Worm (Caenorhabditis elegans) whole organism, L4 larva: ENCODE results near the gene C03A3.2.

Experiments used
- F26F4.8 ChIP-seq: fragments of 200-800 bp; sonication (Bioruptor generic); conservative IDR thresholded peaks from 2 replicates; pipeline ENCODE4 v1.3.6; 2022; ENCODE audit warnings: missing genetic modification characterization, missing compliant biosample characterization
- dpl-1 ChIP-seq: fragments of 150-350 bp; optimal IDR thresholded peaks from 2 replicates; lab custom pipeline; 2014; ENCODE audit warnings: missing biosample characterization, missing genetic modification reagents, missing genetic modification characterization
- jun-1 ChIP-seq: fragments of 150-350 bp; optimal IDR thresholded peaks from 2 replicates; lab custom pipeline; 2014; ENCODE audit warnings: missing biosample characterization, missing genetic modification reagents, missing genetic modification characterization
- mes-2 ChIP-seq: sonication (generic microtip); optimal IDR thresholded peaks from 2 replicates; lab custom pipeline; 2016; ENCODE audit warnings: missing genotype, mild to moderate bottlenecking, missing genetic modification characterization, missing compliant biosample characterization; ENCODE audit not compliant: poor library complexity, severe bottlenecking
- nhr-11 ChIP-seq: fragments of 150-350 bp; optimal IDR thresholded peaks from 2 replicates; lab custom pipeline; 2014; ENCODE audit warnings: missing biosample characterization, missing genetic modification characterization
- nhr-25 ChIP-seq: sonication (generic microtip); optimal IDR thresholded peaks from 2 replicates; lab custom pipeline; 2017; ENCODE audit warnings: missing genetic modification characterization, mild to moderate bottlenecking, missing compliant biosample characterization, antibody characterized with exemption, moderate library complexity, borderline replicate concordance; ENCODE audit not compliant: insufficient read depth
- nhr-76 ChIP-seq: fragments of 150-350 bp; optimal IDR thresholded peaks from 2 replicates; lab custom pipeline; 2014; ENCODE audit warnings: missing biosample characterization, missing genetic modification characterization
- pha-4 ChIP-seq, 2 experiments: fragments of 150-350 bp in 1 of 2; fragments of 200-800 bp in 1 of 2; sonication (Bioruptor generic) in 1 of 2; IDR thresholded peaks in 1 of 2; optimal IDR thresholded peaks in 1 of 2; 2 replicates each; pipeline versions ENCODE4 v1.3.6 to Lab custom; 2014 to 2022; ENCODE audit warnings: missing genetic modification characterization in 2 of 2, missing genetic modification reagents in 2 of 2, missing biosample characterization in 1 of 2, missing compliant biosample characterization in 1 of 2
- pqm-1 ChIP-seq: sonication (generic microtip); optimal IDR thresholded peaks from 2 replicates; lab custom pipeline; 2017; ENCODE audit warnings: missing biosample characterization, missing genetic modification characterization
- saeg-2 ChIP-seq: fragments of 200-800 bp; sonication (Bioruptor generic); IDR thresholded peaks from 2 replicates; pipeline ENCODE4 v1.3.6; 2022; ENCODE audit warnings: missing genetic modification reagents, missing genetic modification characterization, missing compliant biosample characterization
- ztf-11 ChIP-seq: fragments of 150-350 bp; optimal IDR thresholded peaks from 2 replicates; lab custom pipeline; 2014; ENCODE audit warnings: missing biosample characterization, missing genetic modification characterization

- no peak for TF ChIP-seq pqm-1 (tag; lab: Kevin White, UChicago)
- no peak for TF ChIP-seq nhr-11
- no peak for TF ChIP-seq jun-1 (tag; lab: Kevin White, UChicago)
- TF ChIP-seq pha-4 (GFP tag; IDR thresholded peaks at IDR 0.05; lab: Robert Waterston, UW) = no peak
- no peak for TF ChIP-seq pha-4 (tag; optimal IDR thresholded peaks at IDR 0.05; lab: Kevin White, UChicago)
- no peak for TF ChIP-seq dpl-1
- no peak for TF ChIP-seq nhr-76 (tag; lab: Kevin White, UChicago)
- TF ChIP-seq saeg-2 (GFP tag; lab: Robert Waterston, UW) = no peak
- no peak for TF ChIP-seq F26F4.8 (GFP tag; lab: Robert Waterston, UW)
- TF ChIP-seq nhr-25 (tag; lab: Kevin White, UChicago) = no peak
- no peak for TF ChIP-seq mes-2 (tag; lab: Kevin White, UChicago)
- no peak for TF ChIP-seq ztf-11
These were observed 43.1 kb downstream of the C03A3.2 start, which contains the start of gene F08G12.1 for ce11 chrX:11305773-11306172.
